Worm (Caenorhabditis elegans): ENCODE results near the gene srh-18.

DNA sequence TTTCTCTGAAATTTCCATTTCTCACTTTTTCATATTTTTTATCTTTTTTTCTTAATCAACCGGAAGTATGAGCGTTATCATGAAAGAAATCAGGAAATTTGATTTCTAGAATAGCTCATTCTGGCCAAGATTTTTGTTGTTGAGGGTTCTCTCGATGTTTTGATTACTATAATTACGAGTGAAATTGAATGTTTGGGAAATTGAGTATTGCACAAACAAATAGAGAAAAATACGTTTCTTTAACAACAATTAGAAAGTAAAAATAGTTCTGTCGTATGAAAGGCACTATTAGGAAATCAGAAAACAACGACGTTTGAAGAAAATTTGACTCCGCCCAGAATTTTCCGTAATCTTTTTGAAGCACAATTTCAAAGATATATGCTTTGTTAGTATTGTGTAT is 18.9 kb upstream of the srh-18 start:
- TF ChIP-seq flt-1 (GFP tag; IDR thresholded peaks at IDR 0.05), result no peak
- no peak for TF ChIP-seq klf-2 (GFP tag; conservative IDR thresholded peaks at IDR 0.05)
- no peak for TF ChIP-seq ztf-23 (GFP tag; IDR thresholded peaks at IDR 0.05)
- no peak for TF ChIP-seq med-1 (GFP tag; optimal IDR thresholded peaks at IDR 0.05; ENCODE audit: insufficient read depth)
- TF ChIP-seq tab-1 (GFP tag; IDR thresholded peaks at IDR 0.05), result no peak
- no peak for TF ChIP-seq ztf-29 (GFP tag; IDR thresholded peaks at IDR 0.05)
- no peak for TF ChIP-seq T22C8.4 (GFP tag; IDR thresholded peaks at IDR 0.05)
- TF ChIP-seq cog-1 (tag; optimal IDR thresholded peaks at IDR 0.05), result no peak
